Worm (Caenorhabditis elegans): Measurements from ENCODE around the gene F01F1.11.

Gene F01F1.11

DNA sequence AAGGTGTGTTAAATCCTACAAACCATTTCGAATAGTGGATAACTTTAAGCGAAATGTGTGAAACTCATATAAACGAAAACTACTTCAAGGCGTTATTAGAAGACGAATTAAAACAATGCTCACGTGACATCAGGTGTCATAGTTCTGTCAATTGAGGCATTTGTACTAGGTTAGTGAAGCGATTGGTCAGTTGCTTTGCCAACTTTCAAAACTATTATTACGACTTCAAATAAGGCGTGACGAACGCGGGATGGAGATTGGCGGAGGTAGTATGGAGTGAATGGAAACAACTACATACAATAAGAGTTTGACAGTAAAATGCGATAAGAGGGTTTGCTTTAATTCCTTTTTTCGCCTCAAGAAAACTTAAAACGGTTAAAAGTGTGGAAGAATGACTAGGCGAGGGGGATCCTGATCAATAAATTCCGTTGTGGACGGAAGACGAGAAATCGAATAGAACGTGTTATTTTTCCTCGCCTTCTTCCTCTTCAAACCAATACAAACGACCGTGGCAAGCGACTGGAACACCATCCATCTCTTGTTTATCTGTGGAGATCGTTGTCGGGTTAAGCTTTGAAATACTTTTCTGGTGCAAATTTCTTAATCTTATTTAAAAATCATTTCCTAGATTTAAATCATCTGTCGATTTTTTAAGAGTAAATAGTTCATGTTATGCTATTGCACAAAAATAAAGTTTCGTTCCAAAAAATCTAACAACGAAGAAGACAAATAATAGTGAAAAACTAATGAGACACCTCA, 30.7 kb downstream of the F01F1.11 start:
- TF ChIP-seq lin-35 (GFP tag; optimal IDR thresholded peaks at IDR 0.05): peak in 1 of 2 experiments; percentile 40
- no peak for TF ChIP-seq efl-1 (optimal IDR thresholded peaks at IDR 0.05)
- peak in 1 of 2 experiments; percentile 89 for TF ChIP-seq efl-1 (GFP tag; optimal IDR thresholded peaks at IDR 0.05 in 1 of 2)
- TF ChIP-seq dsc-1 (tag; optimal IDR thresholded peaks at IDR 0.05): no peak

DNA sequence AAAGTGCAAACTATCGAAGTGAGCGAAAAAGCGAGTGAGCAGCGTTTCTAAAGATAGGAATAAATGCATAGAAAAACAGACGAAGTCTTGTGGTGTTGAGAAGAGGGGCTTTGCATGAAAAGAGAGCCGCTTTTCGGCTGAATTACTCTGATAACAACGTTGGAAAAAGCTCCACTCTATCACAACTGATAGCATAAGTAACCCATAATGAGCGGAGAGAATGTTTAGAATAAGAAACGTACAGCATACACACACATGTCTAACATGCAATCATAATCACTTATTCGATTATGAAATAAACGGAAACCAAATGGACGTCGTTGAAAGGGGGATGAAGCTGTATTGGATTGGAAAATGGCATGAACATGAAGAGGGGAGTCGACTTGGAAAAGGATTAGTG, 31.4 kb downstream of the F01F1.11 start:
- TF ChIP-seq egl-13 (tag; optimal IDR thresholded peaks at IDR 0.05) (peak; percentile 11), sup-37 (GFP tag; optimal IDR thresholded peaks at IDR 0.05) (no peak), pqm-1 (tag; optimal IDR thresholded peaks at IDR 0.05) (peak; percentile 72), irx-1 (tag; optimal IDR thresholded peaks at IDR 0.05) (no peak), pax-3 (tag; optimal IDR thresholded peaks at IDR 0.05) (peak; percentile 20), blmp-1 (tag; optimal IDR thresholded peaks at IDR 0.05) (no peak), nhr-47 (tag; optimal IDR thresholded peaks at IDR 0.05) (peak; percentile 23), aha-1 (tag; optimal IDR thresholded peaks at IDR 0.05) (no peak), lin-14 (GFP tag; optimal IDR thresholded peaks at IDR 0.05) (peak; percentile 7), jun-1 (tag; optimal IDR thresholded peaks at IDR 0.05) (peak; percentile 16), ama-1 (optimal IDR thresholded peaks at IDR 0.05) (peak; percentile 13), nhr-71 (tag; optimal IDR thresholded peaks at IDR 0.05) (peak; percentile 6), elt-2 (tag; optimal IDR thresholded peaks at IDR 0.05) (peak; percentile 11), fkh-8 (tag; optimal IDR thresholded peaks at IDR 0.05) (peak; percentile 16), lsy-2 (tag; optimal IDR thresholded peaks at IDR 0.05) (peak in 1 of 2 experiments; percentile 11), unc-98 (GFP tag; IDR thresholded peaks at IDR 0.05) (no peak), dpl-1 (GFP tag; optimal IDR thresholded peaks at IDR 0.05) (peak in 1 of 3 experiments; percentile 3)

DNA sequence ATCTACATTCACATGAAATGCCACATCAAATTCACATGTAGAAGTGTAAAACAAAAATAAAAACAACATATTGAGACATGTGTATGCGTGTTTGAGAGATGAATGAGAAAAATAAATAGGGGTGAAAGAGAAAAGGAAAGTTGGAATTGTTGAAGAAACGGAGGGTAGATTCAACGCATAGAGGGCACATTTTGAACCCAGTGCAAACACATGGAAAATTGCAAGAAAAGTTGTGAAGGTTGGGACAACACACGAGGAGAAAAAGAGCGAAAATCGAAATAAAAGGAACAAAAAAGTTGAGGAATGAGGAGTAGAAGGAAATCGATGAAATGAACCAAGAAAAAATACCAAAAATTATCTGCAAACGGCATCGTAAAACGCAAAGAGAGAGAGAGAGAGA, 32.1 kb downstream of the F01F1.11 start:
- TF ChIP-seq tlp-1 (tag; optimal IDR thresholded peaks at IDR 0.05) (no peak), lin-14 (GFP tag; optimal IDR thresholded peaks at IDR 0.05) (peak; percentile 9), blmp-1 (tag; optimal IDR thresholded peaks at IDR 0.05) (peak; percentile 57), jun-1 (tag; optimal IDR thresholded peaks at IDR 0.05) (no peak), dsc-1 (tag; optimal IDR thresholded peaks at IDR 0.05) (peak; percentile 57)

DNA sequence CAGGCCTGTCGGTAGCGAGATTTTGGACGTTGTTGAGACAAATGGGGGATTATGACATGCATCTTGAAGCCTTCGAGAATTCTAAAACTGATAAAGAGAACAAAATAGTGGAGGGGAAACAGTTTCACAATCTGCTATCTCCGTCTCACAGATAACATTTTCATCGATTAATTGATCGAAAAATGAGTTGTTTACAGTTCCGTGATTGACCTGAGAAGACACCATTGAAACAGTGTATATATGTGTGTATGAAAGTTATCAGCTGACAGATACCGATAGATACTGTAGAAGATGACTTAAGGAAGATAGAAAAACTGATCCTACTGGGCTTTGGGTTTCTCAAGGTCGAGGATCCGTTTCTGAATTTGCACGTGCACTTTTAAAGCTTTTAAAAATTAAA, 32.5 kb downstream of the F01F1.11 start:
- TF ChIP-seq dpl-1 (GFP tag; optimal IDR thresholded peaks at IDR 0.05): peak in 1 of 3 experiments; percentile 7
- no peak for TF ChIP-seq ceh-88 (GFP tag; IDR thresholded peaks at IDR 0.05)
- TF ChIP-seq nhr-90 (tag; optimal IDR thresholded peaks at IDR 0.05; ENCODE audit: poor library complexity): peak; percentile 53
- peak; percentile 35 for TF ChIP-seq nhr-20 (tag; optimal IDR thresholded peaks at IDR 0.05)
- TF ChIP-seq hlh-4 (tag; optimal IDR thresholded peaks at IDR 0.05): no peak
- TF ChIP-seq lin-35 (GFP tag; optimal IDR thresholded peaks at IDR 0.05): peak in 1 of 2 experiments; percentile 41
- TF ChIP-seq lsy-2 (tag; optimal IDR thresholded peaks at IDR 0.05): peak; percentile 21 to 49
- peak; percentile 21 for TF ChIP-seq tbx-2 (tag; optimal IDR thresholded peaks at IDR 0.05)
- peak; percentile 25 for TF ChIP-seq lin-14 (GFP tag; optimal IDR thresholded peaks at IDR 0.05)
- peak; percentile 24 for TF ChIP-seq hpl-2 (GFP tag; optimal IDR thresholded peaks at IDR 0.05)
- TF ChIP-seq elt-2 (tag; optimal IDR thresholded peaks at IDR 0.05): peak; percentile 75
- peak; percentile 28 for TF ChIP-seq mep-1 (tag; optimal IDR thresholded peaks at IDR 0.05)
- TF ChIP-seq snu-23 (GFP tag; optimal IDR thresholded peaks at IDR 0.05): peak; percentile 9
- peak in 3 of 6 experiments; percentile 5 to 85 (median 78) for TF ChIP-seq elt-3 (tag; optimal IDR thresholded peaks at IDR 0.05)
- TF ChIP-seq unc-98 (GFP tag; IDR thresholded peaks at IDR 0.05): no peak
- no peak for TF ChIP-seq grh-1 (GFP tag; IDR thresholded peaks at IDR 0.05)
- TF ChIP-seq nhr-85 (tag): peak; percentile 72
- TF ChIP-seq nhr-71 (tag; optimal IDR thresholded peaks at IDR 0.05): peak; percentile 59
